Fruit fly (Drosophila melanogaster) whole organism, embryonic: Measurements from ENCODE around the gene CG31922.

ENCODE experiments used
- Aef1 ChIP-seq: fragments of 200-800 bp; sonication (Bioruptor generic); IDR thresholded peaks from 3 replicates; pipeline ENCODE4 v1.3.6; 2022; ENCODE audit warnings: missing biosample characterization, missing genetic modification characterization
- B-H1 ChIP-seq: fragments of 200-800 bp; sonication (Bioruptor generic); IDR thresholded peaks from 3 replicates; pipeline ENCODE4 v1.3.6; 2022; ENCODE audit warnings: missing biosample characterization, missing genetic modification characterization
- CG10267 ChIP-seq: fragments of 200-800 bp; sonication (Bioruptor generic); optimal IDR thresholded peaks from 2 replicates; lab custom pipeline; 2018; ENCODE audit warnings: missing biosample characterization, mild to moderate bottlenecking, missing genetic modification characterization, moderate library complexity
- CG10274 ChIP-seq: fragments of 200-800 bp; sonication (Bioruptor generic); optimal IDR thresholded peaks from 3 replicates; lab custom pipeline; 2017; ENCODE audit warnings: missing biosample characterization, mild to moderate bottlenecking, missing genetic modification characterization
- CG12104 ChIP-seq: fragments of 200-800 bp; sonication (Bioruptor generic); optimal IDR thresholded peaks from 3 replicates; lab custom pipeline; 2016; ENCODE audit warnings: missing biosample characterization, missing genetic modification characterization
- CG12155 ChIP-seq: fragments of 200-800 bp; sonication (Bioruptor generic); optimal IDR thresholded peaks from 3 replicates; lab custom pipeline; 2016; ENCODE audit warnings: missing biosample characterization, missing genetic modification characterization
- CG13296 ChIP-seq: fragments of 200-800 bp; sonication (Bioruptor generic); optimal IDR thresholded peaks from 3 replicates; lab custom pipeline; 2018; ENCODE audit warnings: missing biosample characterization, mild to moderate bottlenecking, missing genetic modification characterization
- CG15479 ChIP-seq: fragments of 200-800 bp; sonication (Bioruptor generic); optimal IDR thresholded peaks from 3 replicates; lab custom pipeline; 2019; ENCODE audit warnings: missing biosample characterization, mild to moderate bottlenecking, missing genetic modification characterization, moderate library complexity
- CG16863 ChIP-seq: fragments of 200-800 bp; sonication (Bioruptor generic); optimal IDR thresholded peaks from 3 replicates; lab custom pipeline; 2016; ENCODE audit warnings: missing biosample characterization, missing genetic modification characterization
- CG17568 ChIP-seq: fragments of 200-800 bp; sonication (Bioruptor generic); optimal IDR thresholded peaks from 2 replicates; lab custom pipeline; 2018; ENCODE audit warnings: missing biosample characterization, mild to moderate bottlenecking, missing genetic modification characterization, moderate library complexity
- CG17612 ChIP-seq: fragments of 200-800 bp; sonication (Bioruptor generic); IDR thresholded peaks from 2 replicates; pipeline ENCODE4 v1.3.6; 2022; ENCODE audit warnings: missing biosample characterization, missing genetic modification characterization
- CG2712 ChIP-seq: fragments of 200-800 bp; optimal IDR thresholded peaks from 3 replicates; lab custom pipeline; 2019; ENCODE audit warnings: missing biosample characterization, mild to moderate bottlenecking, missing genetic modification characterization, moderate library complexity
- CG4282 ChIP-seq: fragments of 200-800 bp; sonication (Bioruptor generic); optimal IDR thresholded peaks from 2 replicates; lab custom pipeline; 2016; ENCODE audit warnings: missing biosample characterization, missing genetic modification characterization
- CG4404 ChIP-seq: fragments of 200-800 bp; sonication (Bioruptor generic); IDR thresholded peaks from 2 replicates; pipeline ENCODE4 v1.3.6; 2022; ENCODE audit warnings: missing biosample characterization, missing genetic modification characterization
- CG6254 ChIP-seq: fragments of 200-800 bp; sonication (Bioruptor generic); optimal IDR thresholded peaks from 3 replicates; lab custom pipeline; 2017; ENCODE audit warnings: mild to moderate bottlenecking, missing biosample characterization, missing genetic modification reagents, missing genetic modification characterization
- CG7839 ChIP-seq: fragments of 200-800 bp; sonication (Bioruptor generic); optimal IDR thresholded peaks from 3 replicates; lab custom pipeline; 2018; ENCODE audit warnings: missing biosample characterization, mild to moderate bottlenecking, missing genetic modification characterization, moderate library complexity
- CG7987 ChIP-seq: fragments of 200-800 bp; sonication (Bioruptor generic); optimal IDR thresholded peaks from 2 replicates; lab custom pipeline; 2018; ENCODE audit warnings: missing biosample characterization, mild to moderate bottlenecking, missing genetic modification characterization, moderate library complexity
- CG8089 ChIP-seq: fragments of 200-800 bp; sonication (Bioruptor generic); optimal IDR thresholded peaks from 3 replicates; lab custom pipeline; 2016; ENCODE audit warnings: missing biosample characterization, missing genetic modification characterization
- Dbx ChIP-seq: fragments of 200-800 bp; sonication (Bioruptor generic); IDR thresholded peaks from 3 replicates; pipeline ENCODE4 v1.3.6; 2022; ENCODE audit warnings: missing biosample characterization, missing genetic modification characterization
- Dip2 ChIP-seq: fragments of 200-800 bp; sonication (Bioruptor generic); IDR thresholded peaks from 2 replicates; pipeline ENCODE4 v1.3.6; 2022; ENCODE audit warnings: missing biosample characterization, missing genetic modification characterization
- Elba2 ChIP-seq: fragments of 200-800 bp; sonication (Bioruptor generic); optimal IDR thresholded peaks from 3 replicates; lab custom pipeline; 2016; ENCODE audit warnings: missing biosample characterization, missing genetic modification characterization
- Ets65A ChIP-seq: fragments of 200-800 bp; sonication (Bioruptor generic); peaks from one replicate; lab custom pipeline; 2016; ENCODE audit warnings: missing biosample characterization, missing genetic modification characterization
- GATAe ChIP-seq: fragments of 200-800 bp; sonication (Bioruptor generic); conservative IDR thresholded peaks from 2 replicates; pipeline ENCODE4 v1.3.6; 2022; ENCODE audit warnings: missing biosample characterization, missing genetic modification characterization
- HLH54F ChIP-seq: fragments of 200-800 bp; sonication (Bioruptor generic); optimal IDR thresholded peaks from 3 replicates; lab custom pipeline; 2016; ENCODE audit warnings: missing biosample characterization, missing genetic modification characterization
- Hand ChIP-seq: fragments of 200-800 bp; sonication (Bioruptor generic); optimal IDR thresholded peaks from 2 replicates; lab custom pipeline; 2017; ENCODE audit warnings: mild to moderate bottlenecking, missing biosample characterization, missing genetic modification reagents, missing genetic modification characterization
- MESR4 ChIP-seq: fragments of 200-800 bp; sonication (Bioruptor generic); optimal IDR thresholded peaks from 2 replicates; lab custom pipeline; 2018; ENCODE audit warnings: missing biosample characterization, mild to moderate bottlenecking, missing genetic modification characterization, moderate library complexity
- Mad ChIP-seq: fragments of 200-800 bp; sonication (Bioruptor generic); optimal IDR thresholded peaks from 2 replicates; lab custom pipeline; 2016; ENCODE audit warnings: missing biosample characterization, missing genetic modification characterization
- Myb ChIP-seq: fragments of 200-800 bp; sonication (Bioruptor generic); optimal IDR thresholded peaks from 2 replicates; lab custom pipeline; 2016; ENCODE audit warnings: missing biosample characterization, missing genetic modification characterization
- Pdp1 ChIP-seq, 2 experiments: fragments of 200-800 bp; sonication (Bioruptor generic); optimal IDR thresholded peaks; 3 replicates each; lab custom pipeline; 2016; ENCODE audit warnings: missing biosample characterization in 2 of 2, missing genetic modification characterization in 2 of 2, mild to moderate bottlenecking in 1 of 2, moderate library complexity in 1 of 2
- Rx ChIP-seq: fragments of 200-800 bp; sonication (Bioruptor generic); IDR thresholded peaks from 2 replicates; pipeline ENCODE4 v1.3.6; 2022; ENCODE audit warnings: missing biosample characterization, missing genetic modification characterization
- abd-A ChIP-seq: fragments of 200-800 bp; sonication (Bioruptor generic); optimal IDR thresholded peaks from 3 replicates; lab custom pipeline; 2019; ENCODE audit warnings: missing biosample characterization, mild to moderate bottlenecking, missing genetic modification characterization, moderate library complexity
- ase ChIP-seq: fragments of 200-800 bp; sonication (Bioruptor generic); IDR thresholded peaks from 3 replicates; pipeline ENCODE4 v1.3.6; 2022; ENCODE audit warnings: missing biosample characterization, missing genetic modification characterization
- bigmax ChIP-seq: fragments of 200-800 bp; sonication (Bioruptor generic); optimal IDR thresholded peaks from 2 replicates; lab custom pipeline; 2018; ENCODE audit warnings: missing biosample characterization, mild to moderate bottlenecking, missing genetic modification characterization
- cas ChIP-seq: fragments of 200-800 bp; sonication (Bioruptor generic); IDR thresholded peaks from 2 replicates; pipeline ENCODE4 v1.3.6; 2022; ENCODE audit warnings: missing biosample characterization, missing genetic modification characterization
- chm ChIP-seq: fragments of 200-800 bp; sonication (Bioruptor generic); IDR thresholded peaks from 2 replicates; pipeline ENCODE4 v1.3.6; 2022; ENCODE audit warnings: missing biosample characterization, missing genetic modification characterization
- chn ChIP-seq: fragments of 200-800 bp; sonication (Bioruptor generic); optimal IDR thresholded peaks from 2 replicates; lab custom pipeline; 2016; ENCODE audit warnings: missing biosample characterization, missing genetic modification characterization
- crol ChIP-seq: fragments of 200-800 bp; sonication (Bioruptor generic); IDR thresholded peaks from 2 replicates; pipeline ENCODE4 v1.3.6; 2022; ENCODE audit warnings: missing biosample characterization, missing genetic modification characterization
- dan ChIP-seq: fragments of 200-800 bp; sonication (Bioruptor generic); IDR thresholded peaks from 2 replicates; pipeline ENCODE4 v1.3.6; 2022; ENCODE audit warnings: missing biosample characterization, missing genetic modification characterization
- dysf ChIP-seq: fragments of 200-800 bp; sonication (Bioruptor generic); IDR thresholded peaks from 3 replicates; pipeline ENCODE4 v1.3.6; 2022; ENCODE audit warnings: missing biosample characterization, missing genetic modification characterization
- fd96Cb ChIP-seq: fragments of 200-800 bp; sonication (Bioruptor generic); optimal IDR thresholded peaks from 2 replicates; lab custom pipeline; 2018; ENCODE audit warnings: missing biosample characterization, mild to moderate bottlenecking, missing genetic modification characterization, moderate library complexity
- grau ChIP-seq: fragments of 200-800 bp; optimal IDR thresholded peaks from 3 replicates; lab custom pipeline; 2019; ENCODE audit warnings: missing biosample characterization, mild to moderate bottlenecking, missing genetic modification characterization, moderate library complexity
- jigr1 ChIP-seq: fragments of 200-800 bp; sonication (Bioruptor generic); IDR thresholded peaks from 3 replicates; pipeline ENCODE4 v1.3.6; 2022; ENCODE audit warnings: missing biosample characterization, missing genetic modification characterization
- mld ChIP-seq: fragments of 200-800 bp; sonication (Bioruptor generic); IDR thresholded peaks from 3 replicates; pipeline ENCODE4 v1.3.6; 2022; ENCODE audit warnings: missing biosample characterization, missing genetic modification characterization; ENCODE audit not compliant: partially characterized antibody
- odd ChIP-seq: fragments of 200-800 bp; sonication (Bioruptor generic); optimal IDR thresholded peaks from 2 replicates; lab custom pipeline; 2017; ENCODE audit warnings: missing biosample characterization, mild to moderate bottlenecking, missing genetic modification characterization
- pan ChIP-seq, 4 experiments: fragments of >200 bp in 3 of 4; fragments of 200-800 bp in 1 of 4; sonication (Bioruptor generic) in 1 of 4; optimal IDR thresholded peaks in 3 of 4; IDR thresholded peaks in 1 of 4; 2 replicates each; pipeline versions ENCODE4 v1.3.6 to Lab custom; 2017 to 2022; ENCODE audit warnings: missing biosample characterization in 2 of 4, missing genetic modification characterization in 2 of 4, mixed read lengths in 1 of 4
- phol ChIP-seq: fragments of 200-800 bp; sonication (Bioruptor generic); optimal IDR thresholded peaks from 3 replicates; lab custom pipeline; 2018; ENCODE audit warnings: missing biosample characterization, mild to moderate bottlenecking, missing genetic modification characterization, moderate library complexity
- run ChIP-seq: fragments of 200-800 bp; sonication (Bioruptor generic); optimal IDR thresholded peaks from 3 replicates; lab custom pipeline; 2018; ENCODE audit warnings: missing biosample characterization, mild to moderate bottlenecking, missing genetic modification characterization
- sc ChIP-seq, 3 experiments: fragments of >200 bp in 2 of 3; fragments of 200-800 bp in 1 of 3; sonication (Bioruptor generic) in 1 of 3; optimal IDR thresholded peaks; 2 replicates in 2 of 3; 3 replicates in 1 of 3; lab custom pipeline; 2017; ENCODE audit warnings: mild to moderate bottlenecking in 1 of 3, missing biosample characterization in 1 of 3, missing genetic modification characterization in 1 of 3, missing genetic modification reagents in 1 of 3
- sima ChIP-seq: fragments of 200-800 bp; sonication (Bioruptor generic); optimal IDR thresholded peaks from 2 replicates; lab custom pipeline; 2016; ENCODE audit warnings: missing biosample characterization, missing genetic modification characterization
- toy ChIP-seq: fragments of 200-800 bp; sonication (Bioruptor generic); IDR thresholded peaks from 2 replicates; pipeline ENCODE4 v1.3.6; 2022; ENCODE audit warnings: missing biosample characterization, missing genetic modification characterization

CG31922 gene

DNA sequence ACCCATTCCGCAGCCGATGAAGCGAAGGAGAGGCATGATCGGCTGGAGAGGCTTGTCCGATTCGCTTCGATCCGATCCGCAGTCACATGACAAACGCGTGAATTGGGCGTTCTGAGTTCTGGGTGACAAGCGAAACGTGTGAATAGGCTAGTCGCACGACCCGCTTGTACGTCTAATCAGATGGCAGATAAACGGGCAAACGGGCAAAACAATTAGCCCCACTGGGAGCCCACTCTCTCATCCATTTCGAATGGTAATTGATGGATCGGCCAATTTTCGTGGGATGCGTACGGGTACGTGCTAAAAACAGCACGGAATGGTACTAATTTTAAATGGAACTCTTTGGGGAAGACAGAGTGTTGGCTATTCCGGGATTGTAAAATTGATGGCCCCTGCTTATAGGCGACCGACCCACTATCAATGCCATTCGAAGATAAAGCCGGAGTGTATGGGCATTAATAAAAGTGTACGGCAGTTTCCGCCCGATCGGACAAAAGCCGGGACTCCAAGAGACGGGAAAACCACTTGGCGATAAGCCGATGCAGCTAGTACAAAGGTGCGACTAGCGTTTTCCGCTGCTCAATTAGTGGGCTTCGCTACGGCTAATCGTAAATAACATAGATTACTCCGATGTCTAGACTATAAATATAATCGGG is 42.4 kb upstream of the CG31922 start (continued):
- TF ChIP-seq Dbx (no peak), dysf (0 out of 3 replicates have a peak, but pooled peaks have one; percentile 16), fd96Cb (tag; lab: Kevin White, UChicago) (no peak), bigmax (GFP tag; lab: Kevin White, UChicago) (no peak), Elba2 (GFP tag; lab: Kevin White, UChicago) (no peak), CG7987 (GFP tag; lab: Kevin White, UChicago) (peak; percentile 67), sc (optimal IDR thresholded peaks at IDR 0.05; lab: Kevin White, UChicago) (no peak), sc (GFP tag; optimal IDR thresholded peaks at IDR 0.05; lab: Kevin White, UChicago) (no peak), CG10274 (peak; percentile 45), cas (GFP tag; lab: Robert Waterston, UW) (no peak), phol (no peak), chn (GFP tag; lab: Kevin White, UChicago) (no peak), ase (no peak), MESR4 (no peak), CG13296 (no peak), CG4404 (GFP tag; lab: Robert Waterston, UW) (no peak), CG8089 (no peak), crol (GFP tag; lab: Robert Waterston, UW) (no peak), Myb (GFP tag; lab: Kevin White, UChicago) (no peak), grau (tag; lab: Kevin White, UChicago) (no peak), CG12104 (GFP tag; lab: Kevin White, UChicago) (no peak), CG12155 (GFP tag; lab: Kevin White, UChicago) (no peak), Hand (GFP tag; lab: Kevin White, UChicago) (no peak), Mad (GFP tag; lab: Kevin White, UChicago) (no peak), chm (GFP tag; lab: Robert Waterston, UW) (no peak), Aef1 (GFP tag; lab: Robert Waterston, UW) (no peak), odd (GFP tag; lab: Kevin White, UChicago) (no peak), Pdp1 (GFP tag; optimal IDR thresholded peaks at IDR 0.05; lab: Kevin White, UChicago) (no peak), toy (GFP tag; lab: Robert Waterston, UW) (no peak), Dip2 (GFP tag; lab: Robert Waterston, UW) (no peak), Ets65A (GFP tag; lab: Kevin White, UChicago) (no peak), B-H1 (GFP tag; lab: Robert Waterston, UW) (no peak)
- TF ChIP-seq, all 482 proteins: peak for 10

DNA sequence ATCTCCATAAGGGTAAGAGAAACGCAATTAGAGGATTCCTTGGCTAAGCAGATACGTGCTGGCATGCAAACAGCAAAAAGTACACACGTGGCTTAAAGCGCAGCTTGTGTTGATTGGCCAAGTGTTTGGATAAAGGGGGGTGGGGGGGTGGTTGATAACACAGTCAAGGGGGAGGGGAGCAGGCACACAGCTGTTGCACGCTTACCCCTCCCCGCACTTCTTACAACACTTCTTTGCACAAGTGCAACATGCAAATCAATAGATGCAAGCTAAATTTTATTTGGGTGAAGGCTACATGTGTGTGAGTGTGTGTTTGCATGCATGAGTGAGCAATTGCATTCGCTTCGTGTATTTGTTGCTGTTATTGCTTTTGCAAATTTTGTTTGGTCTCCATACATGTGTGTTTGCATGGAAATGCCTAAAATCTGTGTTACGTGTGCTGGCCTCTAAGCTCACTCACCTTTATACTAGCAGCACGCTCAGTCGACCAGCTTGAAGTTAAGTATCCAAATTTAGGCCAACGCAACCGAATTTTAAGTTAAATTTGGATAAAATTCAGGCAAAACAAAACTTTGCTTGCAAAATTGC is 41.5 kb upstream of the CG31922 start:
- TF ChIP-seq CG17612 (GFP tag; lab: Robert Waterston, UW) (no peak), pan (optimal IDR thresholded peaks at IDR 0.05; lab: Kevin White, UChicago) (no peak), pan (GFP tag; optimal IDR thresholded peaks at IDR 0.05 in 1 of 2, IDR thresholded peaks at IDR 0.05 in 1 of 2) (no peak), dan (GFP tag; lab: Robert Waterston, UW) (no peak), CG7839 (no peak), run (no peak), jigr1 (GFP tag; lab: Robert Waterston, UW) (no peak), mld (no peak), CG2712 (no peak), CG15479 (GFP tag; lab: Kevin White, UChicago) (peak; percentile 37), Rx (GFP tag; lab: Robert Waterston, UW) (no peak), CG16863 (GFP tag; lab: Kevin White, UChicago) (no peak), abd-A (tag; lab: Kevin White, UChicago) (no peak), HLH54F (GFP tag; lab: Kevin White, UChicago) (no peak), CG17568 (GFP tag; lab: Kevin White, UChicago) (no peak), sima (GFP tag; lab: Kevin White, UChicago) (no peak), CG10267 (no peak), CG6254 (GFP tag; lab: Kevin White, UChicago) (no peak), CG12155 (GFP tag; lab: Kevin White, UChicago) (no peak), GATAe (no peak), CG4282 (no peak)
